Fruit fly (Drosophila melanogaster): ENCODE measurements around the gene CG4768.

Gene CG4768

DNA sequence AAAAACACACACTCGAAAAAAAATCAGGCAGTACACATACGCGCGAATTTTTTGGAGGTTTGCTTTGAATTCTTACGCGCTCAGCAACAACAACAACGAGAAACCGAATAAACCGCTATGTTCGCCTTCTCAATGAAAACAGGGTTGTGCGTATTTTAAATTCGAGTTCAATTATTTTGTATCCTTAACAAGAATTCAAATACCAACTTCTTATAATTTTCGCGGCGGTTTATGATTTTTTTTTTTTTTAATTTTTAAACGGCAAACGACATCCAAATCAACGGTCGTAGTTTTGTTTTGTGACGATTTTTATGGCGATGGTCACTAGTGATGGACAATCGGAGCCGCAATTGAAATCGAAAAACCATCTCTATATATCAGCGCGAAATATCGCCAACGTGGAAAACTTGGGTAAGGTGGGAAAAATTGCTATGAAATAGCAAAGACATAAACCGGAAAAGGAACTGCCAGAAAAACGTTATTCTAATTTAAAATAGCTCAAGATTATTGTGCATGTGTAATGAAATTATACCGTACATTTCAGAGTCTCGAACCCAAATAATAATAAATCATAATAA is 40.3 kb upstream of the CG4768 start, which contains the start of gene goe (continued):
- peak; percentile 64 for TF ChIP-seq CG11723 (GFP tag; optimal IDR thresholded peaks at IDR 0.05)
- peak; percentile 97 for TF ChIP-seq Hmr (GFP tag; optimal IDR thresholded peaks at IDR 0.05)
- peak; percentile 4 for TF ChIP-seq sd (tag; optimal IDR thresholded peaks at IDR 0.05)
- TF ChIP-seq az2 (GFP tag; optimal IDR thresholded peaks at IDR 0.05): peak; percentile 65
- peak; percentile 94 for TF ChIP-seq inv (GFP tag; IDR thresholded peaks at IDR 0.05; ENCODE audit: partially characterized antibody)
- peak; percentile 66 for TF ChIP-seq CG13424 (tag; optimal IDR thresholded peaks at IDR 0.05)
- peak; percentile 81 for TF ChIP-seq CG2199 (GFP tag; IDR thresholded peaks at IDR 0.05)
- TF ChIP-seq slp2 (GFP tag; optimal IDR thresholded peaks at IDR 0.05): peak; percentile 79
- TF ChIP-seq toy (GFP tag; IDR thresholded peaks at IDR 0.05): peak; percentile 51; the same call in 1 of the 2 replicates
- TF ChIP-seq CG32532 (GFP tag; IDR thresholded peaks at IDR 0.05): peak; percentile 88
- TF ChIP-seq CG5180 (GFP tag; optimal IDR thresholded peaks at IDR 0.05): no peak
- peak; percentile 56; the same call in 2 of the 3 replicates for TF ChIP-seq CG14860 (GFP tag; IDR thresholded peaks at IDR 0.05; ENCODE audit: partially characterized antibody)
- TF ChIP-seq oc (tag; optimal IDR thresholded peaks at IDR 0.05): peak; percentile 43
- TF ChIP-seq br (optimal IDR thresholded peaks at IDR 0.05): no peak
- no peak for TF ChIP-seq HLHmδ (GFP tag; optimal IDR thresholded peaks at IDR 0.05)
- TF ChIP-seq pho (GFP tag; optimal IDR thresholded peaks at IDR 0.05): peak; percentile 91
- TF ChIP-seq prd (optimal IDR thresholded peaks at IDR 0.05): no peak
- peak; percentile 73 for TF ChIP-seq prd (GFP tag; IDR thresholded peaks at IDR 0.05)
- TF ChIP-seq yki (optimal IDR thresholded peaks at IDR 0.05): no peak
- TF ChIP-seq kni (GFP tag; optimal IDR thresholded peaks at IDR 0.05): peak; percentile 5
- no peak for TF ChIP-seq Spps (tag; optimal IDR thresholded peaks at IDR 0.05)
- peak; percentile 50 for TF ChIP-seq CG16815 (GFP tag; optimal IDR thresholded peaks at IDR 0.05)
- peak; percentile 81 for TF ChIP-seq chn (GFP tag; optimal IDR thresholded peaks at IDR 0.05)
- TF ChIP-seq CG8089 (GFP tag; optimal IDR thresholded peaks at IDR 0.05): peak; percentile 62
- peak; percentile 51 for TF ChIP-seq CG2678 (tag; optimal IDR thresholded peaks at IDR 0.05)
- TF ChIP-seq Antp (GFP tag; optimal IDR thresholded peaks at IDR 0.05): peak; percentile 84
- peak; percentile 38 for TF ChIP-seq kay (GFP tag; optimal IDR thresholded peaks at IDR 0.05)
- TF ChIP-seq CG4707 (GFP tag; optimal IDR thresholded peaks at IDR 0.05): peak; percentile 63
- peak; percentile 68 for TF ChIP-seq dmrt11E (tag; optimal IDR thresholded peaks at IDR 0.05)
- TF ChIP-seq ken (GFP tag; IDR thresholded peaks at IDR 0.05): peak; percentile 88
- TF ChIP-seq CG15601 (tag; optimal IDR thresholded peaks at IDR 0.05): peak; percentile 85
- TF ChIP-seq phol (tag; optimal IDR thresholded peaks at IDR 0.05): peak; percentile 75
- TF ChIP-seq hkb (optimal IDR thresholded peaks at IDR 0.05): no peak
- peak; percentile 68 for TF ChIP-seq hkb (GFP tag; IDR thresholded peaks at IDR 0.05)
- no peak for TF ChIP-seq peb (GFP tag; IDR thresholded peaks at IDR 0.05)
- peak; percentile 78 to 90 for TF ChIP-seq chif (GFP tag; optimal IDR thresholded peaks at IDR 0.05)
- TF ChIP-seq NC2α (GFP tag; optimal IDR thresholded peaks at IDR 0.05): peak; percentile 56
- peak; percentile 64 for TF ChIP-seq CG4328 (GFP tag; optimal IDR thresholded peaks at IDR 0.05)
- peak; percentile 37 for TF ChIP-seq CG14965 (GFP tag; optimal IDR thresholded peaks at IDR 0.05; ENCODE audit: borderline replicate concordance)
- 0 out of 3 replicates have a peak, but pooled peaks have one; percentile 28 for TF ChIP-seq CG3726 (GFP tag; IDR thresholded peaks at IDR 0.05)
- peak; percentile 34 for TF ChIP-seq cwo (GFP tag; optimal IDR thresholded peaks at IDR 0.05)
- peak; percentile 81 for TF ChIP-seq CG3847 (GFP tag; IDR thresholded peaks at IDR 0.05)
- peak; percentile 45 for TF ChIP-seq CG17829 (tag; optimal IDR thresholded peaks at IDR 0.05)
- peak; percentile 67 for TF ChIP-seq Usf (GFP tag; optimal IDR thresholded peaks at IDR 0.05)
- TF ChIP-seq nmo (GFP tag; optimal IDR thresholded peaks at IDR 0.05): peak; percentile 76
- peak; percentile 91; the same call in 3 of the 4 replicates for TF ChIP-seq chinmo (GFP tag; IDR thresholded peaks at IDR 0.05; ENCODE audit: partially characterized antibody)
- peak; percentile 81 for TF ChIP-seq CG13123 (GFP tag; optimal IDR thresholded peaks at IDR 0.05)
- peak; percentile 73 for TF ChIP-seq CG18599 (GFP tag; optimal IDR thresholded peaks at IDR 0.05)
- peak; percentile 54 for TF ChIP-seq Xrp1 (GFP tag; IDR thresholded peaks at IDR 0.05)
- TF ChIP-seq CG3407 (GFP tag; optimal IDR thresholded peaks at IDR 0.05): peak; percentile 76

Measured in whole organism, embryonic.